Worm (Caenorhabditis elegans) whole organism, L3 larva: ENCODE measurements around the gene abu-10.

Source experiments
- ama-1 ChIP-seq: fragments of 150-350 bp; optimal IDR thresholded peaks from 2 replicates; lab custom pipeline; 2018
- ceh-16 ChIP-seq: sonication (generic microtip); optimal IDR thresholded peaks from 2 replicates; lab custom pipeline; 2017; ENCODE audit warnings: missing biosample characterization, missing genetic modification characterization
- elt-3 ChIP-seq, 3 experiments: fragments of 150-350 bp in 1 of 3; sonication (generic microtip) in 2 of 3; optimal IDR thresholded peaks; 2 replicates in 2 of 3; 4 replicates in 1 of 3; lab custom pipeline; 2014 to 2017; ENCODE audit warnings: missing biosample characterization in 3 of 3, missing genetic modification characterization in 3 of 3

DNA sequence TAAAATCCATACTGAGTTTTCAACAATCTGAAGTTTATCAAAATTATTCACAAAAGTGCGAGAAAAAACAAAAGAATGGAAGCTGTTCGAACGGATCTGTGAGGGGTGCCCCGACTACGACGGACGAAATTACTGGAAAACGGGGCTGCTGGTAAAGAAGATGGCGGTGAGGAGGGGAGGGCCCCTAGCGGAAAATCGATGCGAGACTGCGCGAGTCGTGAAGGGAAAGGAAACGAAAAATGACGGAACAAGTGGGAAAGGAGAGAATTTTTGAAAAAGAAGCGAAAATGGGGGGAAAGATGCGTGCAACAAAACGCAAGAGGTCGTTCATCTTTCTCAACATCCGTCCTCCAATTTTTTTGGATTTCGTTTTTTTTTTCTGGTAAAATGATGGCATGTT lies 4.8 kb downstream of the abu-10 start:
- TF ChIP-seq ceh-16 (tag; lab: Kevin White, UChicago), result no peak
- no peak for TF ChIP-seq ama-1 (lab: Kevin White, UChicago)
- no peak for TF ChIP-seq elt-3 (tag; optimal IDR thresholded peaks at IDR 0.05; lab: Kevin White, UChicago)
